Fruit fly (Drosophila melanogaster) whole organism, embryonic: ENCODE results near the gene Ald2.

Experiments
- ATbp ChIP-seq: fragments of 200-800 bp; sonication (Bioruptor generic); optimal IDR thresholded peaks from 2 replicates; lab custom pipeline; 2017; ENCODE audit warnings: missing biosample characterization, mild to moderate bottlenecking, missing genetic modification characterization, missing genetic modification reagents
- Adf1 ChIP-seq: fragments of 200-800 bp; sonication (Bioruptor generic); IDR thresholded peaks from 2 replicates; pipeline ENCODE4 v1.3.6; 2022; ENCODE audit warnings: missing biosample characterization, missing genetic modification characterization
- CG10321 ChIP-seq: fragments of 200-800 bp; sonication (Bioruptor generic); IDR thresholded peaks from 2 replicates; pipeline ENCODE4 v1.3.6; 2022; ENCODE audit warnings: missing biosample characterization, missing genetic modification characterization
- CG11247 ChIP-seq: fragments of 200-800 bp; sonication (Bioruptor generic); IDR thresholded peaks from 2 replicates; pipeline ENCODE4 v1.3.6; 2022; ENCODE audit warnings: missing biosample characterization, missing genetic modification characterization
- CG11696 ChIP-seq: fragments of 200-800 bp; sonication (Bioruptor generic); IDR thresholded peaks from 2 replicates; pipeline ENCODE4 v1.3.6; 2022; ENCODE audit warnings: missing biosample characterization, missing genetic modification characterization
- CG12236 ChIP-seq: fragments of 200-800 bp; sonication (Bioruptor generic); optimal IDR thresholded peaks from 2 replicates; lab custom pipeline; 2016; ENCODE audit warnings: missing biosample characterization, missing genetic modification characterization
- CG12391 ChIP-seq: fragments of 200-800 bp; sonication (Bioruptor generic); optimal IDR thresholded peaks from 3 replicates; lab custom pipeline; 2018; ENCODE audit warnings: missing biosample characterization, mild to moderate bottlenecking, missing genetic modification characterization, moderate library complexity
- CG12942 ChIP-seq: fragments of 200-800 bp; sonication (Bioruptor generic); optimal IDR thresholded peaks from 3 replicates; lab custom pipeline; 2016; ENCODE audit warnings: missing biosample characterization, missing genetic modification characterization
- CG15269 ChIP-seq: fragments of 200-800 bp; sonication (Bioruptor generic); optimal IDR thresholded peaks from 2 replicates; lab custom pipeline; 2018; ENCODE audit warnings: missing biosample characterization, mild to moderate bottlenecking, missing genetic modification characterization, moderate library complexity
- CG1603 ChIP-seq: fragments of 200-800 bp; sonication (Bioruptor generic); optimal IDR thresholded peaks from 2 replicates; lab custom pipeline; 2019; ENCODE audit warnings: missing biosample characterization, mild to moderate bottlenecking, missing genetic modification characterization, moderate library complexity
- CG16813 ChIP-seq: fragments of 200-800 bp; sonication (Bioruptor generic); IDR thresholded peaks from 3 replicates; pipeline ENCODE4 v1.3.6; 2022; ENCODE audit warnings: missing biosample characterization, missing genetic modification characterization; ENCODE audit not compliant: partially characterized antibody
- CG17186 ChIP-seq: fragments of 200-800 bp; sonication (Bioruptor generic); optimal IDR thresholded peaks from 3 replicates; lab custom pipeline; 2017; ENCODE audit warnings: missing biosample characterization, missing genetic modification reagents, missing genetic modification characterization
- CG17361 ChIP-seq: fragments of 200-800 bp; sonication (Bioruptor generic); IDR thresholded peaks from 3 replicates; pipeline ENCODE4 v1.3.6; 2022; ENCODE audit warnings: missing biosample characterization, missing genetic modification characterization
- CG2889 ChIP-seq: fragments of 200-800 bp; sonication (Bioruptor generic); IDR thresholded peaks from 3 replicates; pipeline ENCODE4 v1.3.6; 2022; ENCODE audit warnings: missing biosample characterization, missing genetic modification characterization
- CG32532 ChIP-seq: fragments of 200-800 bp; sonication (Bioruptor generic); IDR thresholded peaks from 2 replicates; pipeline ENCODE4 v1.3.6; 2022; ENCODE audit warnings: missing biosample characterization, missing genetic modification characterization
- CG3995 ChIP-seq: fragments of 200-800 bp; sonication (Bioruptor generic); optimal IDR thresholded peaks from 3 replicates; lab custom pipeline; 2016; ENCODE audit warnings: missing biosample characterization, missing genetic modification characterization
- CG4820 ChIP-seq: fragments of 200-800 bp; sonication (Bioruptor generic); optimal IDR thresholded peaks from 3 replicates; lab custom pipeline; 2016; ENCODE audit warnings: missing biosample characterization, missing genetic modification characterization
- CG5245 ChIP-seq: fragments of 200-800 bp; sonication (Bioruptor generic); optimal IDR thresholded peaks from 3 replicates; lab custom pipeline; 2016; ENCODE audit warnings: missing biosample characterization, missing genetic modification characterization
- CG6813 ChIP-seq: fragments of 200-800 bp; sonication (Bioruptor generic); optimal IDR thresholded peaks from 2 replicates; lab custom pipeline; 2017; ENCODE audit warnings: missing biosample characterization, missing genetic modification characterization, mild to moderate bottlenecking, moderate library complexity, missing genetic modification reagents
- CG9797 ChIP-seq: fragments of 200-800 bp; sonication (Bioruptor generic); optimal IDR thresholded peaks from 3 replicates; lab custom pipeline; 2018; ENCODE audit warnings: missing biosample characterization, mild to moderate bottlenecking, missing genetic modification characterization
- CG9876 ChIP-seq: fragments of 200-800 bp; sonication (Bioruptor generic); optimal IDR thresholded peaks from 2 replicates; lab custom pipeline; 2016; ENCODE audit warnings: missing biosample characterization, missing genetic modification characterization
- Deaf1 ChIP-seq: fragments of 200-800 bp; optimal IDR thresholded peaks from 3 replicates; lab custom pipeline; 2019; ENCODE audit warnings: missing biosample characterization, mild to moderate bottlenecking, missing genetic modification characterization, moderate library complexity
- Dfd ChIP-seq, 2 experiments: fragments of >200 bp; optimal IDR thresholded peaks; 2 replicates each; lab custom pipeline; 2017; ENCODE audit warnings: missing biosample characterization in 2 of 2, missing genetic modification characterization in 2 of 2
- Doc3 ChIP-seq: fragments of 200-800 bp; sonication (Bioruptor generic); IDR thresholded peaks from 3 replicates; pipeline ENCODE4 v1.3.6; 2022; ENCODE audit warnings: missing biosample characterization, missing genetic modification characterization; ENCODE audit not compliant: partially characterized antibody
- H2.0 ChIP-seq: fragments of 200-800 bp; sonication (Bioruptor generic); IDR thresholded peaks from 2 replicates; pipeline ENCODE4 v1.3.6; 2022; ENCODE audit warnings: missing biosample characterization, missing genetic modification characterization
- Hmr ChIP-seq: fragments of 200-800 bp; sonication (Bioruptor generic); optimal IDR thresholded peaks from 3 replicates; lab custom pipeline; 2017; ENCODE audit warnings: mild to moderate bottlenecking, missing biosample characterization, missing genetic modification reagents, missing genetic modification characterization
- MTF-1 ChIP-seq: fragments of 200-800 bp; sonication (Bioruptor generic); optimal IDR thresholded peaks from 2 replicates; lab custom pipeline; 2018; ENCODE audit warnings: missing biosample characterization, mild to moderate bottlenecking, missing genetic modification characterization, borderline replicate concordance
- Nf-YC ChIP-seq: fragments of 200-800 bp; optimal IDR thresholded peaks from 3 replicates; lab custom pipeline; 2019; ENCODE audit warnings: missing biosample characterization, mild to moderate bottlenecking, missing genetic modification characterization, moderate library complexity
- Oaz ChIP-seq: fragments of 200-800 bp; sonication (Bioruptor generic); IDR thresholded peaks from 2 replicates; pipeline ENCODE4 v1.3.6; 2022; ENCODE audit warnings: missing biosample characterization, missing genetic modification characterization
- Opbp ChIP-seq: fragments of 200-800 bp; sonication (Bioruptor generic); IDR thresholded peaks from 3 replicates; pipeline ENCODE4 v1.3.6; 2022; ENCODE audit warnings: missing biosample characterization, missing genetic modification characterization; ENCODE audit not compliant: partially characterized antibody
- Rx ChIP-seq: fragments of 200-800 bp; sonication (Bioruptor generic); IDR thresholded peaks from 2 replicates; pipeline ENCODE4 v1.3.6; 2022; ENCODE audit warnings: missing biosample characterization, missing genetic modification characterization
- Sin3A ChIP-seq: fragments of >200 bp; optimal IDR thresholded peaks from 2 replicates; lab custom pipeline; 2018
- Taf1 ChIP-seq: fragments of 200-800 bp; sonication (Bioruptor generic); IDR thresholded peaks from 2 replicates; pipeline ENCODE4 v1.3.6; 2022; ENCODE audit warnings: missing biosample characterization, missing genetic modification characterization
- Trl ChIP-seq, 3 experiments: fragments of >200 bp in 2 of 3; fragments of 200-800 bp in 1 of 3; sonication (Bioruptor generic) in 1 of 3; optimal IDR thresholded peaks; 2 replicates in 1 of 3; 3 replicates in 2 of 3; lab custom pipeline; 2016 to 2017; ENCODE audit warnings: missing biosample characterization in 1 of 3, missing genetic modification characterization in 1 of 3
- Xrp1 ChIP-seq: fragments of 200-800 bp; sonication (Bioruptor generic); IDR thresholded peaks from 2 replicates; pipeline ENCODE4 v1.3.6; 2022; ENCODE audit warnings: missing biosample characterization, missing genetic modification characterization
- ap ChIP-seq: fragments of 200-800 bp; sonication (Bioruptor generic); IDR thresholded peaks from 2 replicates; pipeline ENCODE4 v1.3.6; 2022; ENCODE audit warnings: missing biosample characterization, missing genetic modification characterization
- ase ChIP-seq: fragments of 200-800 bp; sonication (Bioruptor generic); IDR thresholded peaks from 3 replicates; pipeline ENCODE4 v1.3.6; 2022; ENCODE audit warnings: missing biosample characterization, missing genetic modification characterization
- bigmax ChIP-seq: fragments of 200-800 bp; sonication (Bioruptor generic); optimal IDR thresholded peaks from 2 replicates; lab custom pipeline; 2018; ENCODE audit warnings: missing biosample characterization, mild to moderate bottlenecking, missing genetic modification characterization
- cas ChIP-seq: fragments of 200-800 bp; sonication (Bioruptor generic); IDR thresholded peaks from 2 replicates; pipeline ENCODE4 v1.3.6; 2022; ENCODE audit warnings: missing biosample characterization, missing genetic modification characterization
- caup ChIP-seq: fragments of 200-800 bp; sonication (Bioruptor generic); optimal IDR thresholded peaks from 3 replicates; lab custom pipeline; 2017; ENCODE audit warnings: missing biosample characterization, mild to moderate bottlenecking, missing genetic modification characterization, moderate library complexity; ENCODE audit not compliant: severe bottlenecking
- corto ChIP-seq: fragments of 200-800 bp; sonication (Bioruptor generic); optimal IDR thresholded peaks from 2 replicates; lab custom pipeline; 2016; ENCODE audit warnings: missing biosample characterization, mild to moderate bottlenecking, missing genetic modification characterization, moderate library complexity
- jumu ChIP-seq: fragments of 200-800 bp; sonication (Bioruptor generic); optimal IDR thresholded peaks from 3 replicates; lab custom pipeline; 2016; ENCODE audit warnings: missing biosample characterization, missing genetic modification characterization
- otp ChIP-seq: fragments of 200-800 bp; sonication (Bioruptor generic); IDR thresholded peaks from 3 replicates; pipeline ENCODE4, ENCODE4 v1.3.6; 2022; ENCODE audit warnings: missing biosample characterization, missing genetic modification characterization
- peb ChIP-seq: fragments of 200-800 bp; sonication (Bioruptor generic); IDR thresholded peaks from 2 replicates; pipeline ENCODE4 v1.3.6; 2022; ENCODE audit warnings: missing biosample characterization, missing genetic modification characterization
- pita ChIP-seq: fragments of 200-800 bp; sonication (Bioruptor generic); optimal IDR thresholded peaks from 2 replicates; lab custom pipeline; 2017; ENCODE audit warnings: missing biosample characterization, mild to moderate bottlenecking, missing genetic modification characterization
- sna ChIP-seq: fragments of 200-800 bp; sonication (Bioruptor generic); IDR thresholded peaks from 2 replicates; pipeline ENCODE4 v1.3.6; 2022; ENCODE audit warnings: missing biosample characterization, missing genetic modification characterization; ENCODE audit not compliant: partially characterized antibody
- stc ChIP-seq: fragments of 200-800 bp; sonication (Bioruptor generic); IDR thresholded peaks from 2 replicates; pipeline ENCODE4 v1.3.6; 2022; ENCODE audit warnings: missing biosample characterization, missing genetic modification characterization
- tin ChIP-seq: fragments of 200-800 bp; sonication (Bioruptor generic); optimal IDR thresholded peaks from 3 replicates; lab custom pipeline; 2016; ENCODE audit warnings: missing biosample characterization, missing genetic modification characterization
- tup ChIP-seq: fragments of 200-800 bp; sonication (Bioruptor generic); optimal IDR thresholded peaks from 2 replicates; lab custom pipeline; 2016; ENCODE audit warnings: missing biosample characterization, mild to moderate bottlenecking, missing genetic modification characterization, moderate library complexity
- wor ChIP-seq: fragments of 200-800 bp; sonication (Bioruptor generic); IDR thresholded peaks from 2 replicates; pipeline ENCODE4 v1.3.6; 2022; ENCODE audit warnings: missing biosample characterization, missing genetic modification characterization
- z ChIP-seq: fragments of 200-800 bp; sonication (Bioruptor generic); IDR thresholded peaks from 3 replicates; pipeline ENCODE4 v1.3.6; 2022; ENCODE audit warnings: missing biosample characterization, missing genetic modification characterization

The Ald2 gene

dm6 chr3R:26443875-26444511 lies 30.1 kb downstream of the Ald2 start (continued):
- TF ChIP-seq Dfd (GFP tag; optimal IDR thresholded peaks at IDR 0.05; lab: Kevin White, UChicago) (no peak), Adf1 (GFP tag; lab: Robert Waterston, UW) (no peak), ase (GFP tag; lab: Robert Waterston, UW) (no peak), CG15269 (peak; percentile 18), wor (GFP tag; lab: Robert Waterston, UW) (no peak), Taf1 (GFP tag; lab: Robert Waterston, UW) (no peak), otp (GFP tag; lab: Robert Waterston, UW) (no peak), CG1603 (tag; lab: Kevin White, UChicago) (peak; percentile 6), Doc3 (no peak), Xrp1 (GFP tag; lab: Robert Waterston, UW) (peak; percentile 76), CG11696 (no peak), CG17361 (GFP tag; lab: Robert Waterston, UW) (peak; percentile 84), Rx (GFP tag; lab: Robert Waterston, UW) (0 out of 2 replicates have a peak, but pooled peaks have one; percentile 8), Nf-YC (tag; lab: Kevin White, UChicago) (no peak), peb (GFP tag; lab: Robert Waterston, UW) (no peak), jumu (no peak), Hmr (no peak), CG16813 (GFP tag; lab: Robert Waterston, UW) (no peak), ATbp (GFP tag; lab: Kevin White, UChicago) (peak; percentile 55), tup (no peak), Trl (optimal IDR thresholded peaks at IDR 0.05; lab: Kevin White, UChicago) (no peak), Trl (GFP tag; optimal IDR thresholded peaks at IDR 0.05; lab: Kevin White, UChicago) (no peak), corto (GFP tag; lab: Kevin White, UChicago) (no peak), tin (GFP tag; lab: Kevin White, UChicago) (peak; percentile 32), H2.0 (GFP tag; lab: Robert Waterston, UW) (no peak), CG12391 (tag; lab: Kevin White, UChicago) (no peak), CG10321 (GFP tag; lab: Robert Waterston, UW) (no peak), CG32532 (peak; percentile 20; the same call in 1 of the 2 replicates), CG4820 (no peak), bigmax (GFP tag; lab: Kevin White, UChicago) (no peak), CG5245 (peak; percentile 29), CG12942 (no peak), Sin3A (lab: Kevin White, UChicago) (no peak), CG12236 (no peak), cas (GFP tag; lab: Robert Waterston, UW) (no peak), CG17186 (GFP tag; lab: Kevin White, UChicago) (peak; percentile 17), CG9797 (no peak), caup (GFP tag; lab: Kevin White, UChicago) (no peak), pita (GFP tag; lab: Kevin White, UChicago) (no peak), CG2889 (GFP tag; lab: Robert Waterston, UW) (no peak), sna (no peak), stc (peak; percentile 56), Oaz (GFP tag; lab: Robert Waterston, UW) (no peak), ap (GFP tag; lab: Robert Waterston, UW) (no peak), CG9876 (GFP tag; lab: Kevin White, UChicago) (no peak), Deaf1 (tag; lab: Kevin White, UChicago) (peak; percentile 36), CG11247 (no peak), CG3995 (no peak), Opbp (GFP tag; lab: Robert Waterston, UW) (no peak), z (GFP tag; lab: Robert Waterston, UW) (no peak), CG6813 (GFP tag; lab: Kevin White, UChicago) (peak; percentile 20), MTF-1 (GFP tag; lab: Kevin White, UChicago) (no peak)
